Fruit fly (Drosophila melanogaster) whole organism, adult: Measurements from ENCODE around the gene CG34328.

Experiments used
- CG11617 ChIP-seq: fragments of 200-800 bp; sonication (Bioruptor generic); optimal IDR thresholded peaks from 2 replicates; lab custom pipeline; 2017; ENCODE audit warnings: mild to moderate bottlenecking, missing biosample characterization, missing genetic modification reagents, missing genetic modification characterization
- CG12768 ChIP-seq: fragments of 200-800 bp; sonication (Bioruptor generic); optimal IDR thresholded peaks from 2 replicates; lab custom pipeline; 2017; ENCODE audit warnings: missing biosample characterization, missing genetic modification characterization, mild to moderate bottlenecking, moderate library complexity, missing genetic modification reagents
- CG14711 ChIP-seq: fragments of 200-800 bp; sonication (Bioruptor generic); optimal IDR thresholded peaks from 2 replicates; lab custom pipeline; 2018; ENCODE audit warnings: missing biosample characterization, mild to moderate bottlenecking, missing genetic modification characterization, moderate library complexity
- CG1620 ChIP-seq: fragments of 200-800 bp; sonication (Bioruptor generic); optimal IDR thresholded peaks from 2 replicates; lab custom pipeline; 2016; ENCODE audit warnings: missing biosample characterization, missing genetic modification characterization
- CG33017 ChIP-seq: fragments of 200-800 bp; sonication (Bioruptor generic); optimal IDR thresholded peaks from 2 replicates; lab custom pipeline; 2018; ENCODE audit warnings: missing biosample characterization, mild to moderate bottlenecking, missing genetic modification characterization, moderate library complexity
- CG5204 ChIP-seq: fragments of 200-800 bp; sonication (Bioruptor generic); optimal IDR thresholded peaks from 2 replicates; lab custom pipeline; 2016; ENCODE audit warnings: missing biosample characterization, missing genetic modification characterization
- CG7045 ChIP-seq: fragments of 200-800 bp; sonication (Bioruptor generic); optimal IDR thresholded peaks from 2 replicates; lab custom pipeline; 2017; ENCODE audit warnings: missing biosample characterization, mild to moderate bottlenecking, missing genetic modification characterization
- CG7101 ChIP-seq: fragments of 200-800 bp; sonication (Bioruptor generic); optimal IDR thresholded peaks from 2 replicates; lab custom pipeline; 2018; ENCODE audit warnings: missing biosample characterization, mild to moderate bottlenecking, missing genetic modification characterization, moderate library complexity
- Clk ChIP-seq: fragments of 200-800 bp; sonication (Bioruptor generic); optimal IDR thresholded peaks from 2 replicates; lab custom pipeline; 2017; ENCODE audit warnings: missing biosample characterization, missing genetic modification characterization
- Crg-1 ChIP-seq: fragments of 200-800 bp; sonication (Bioruptor generic); optimal IDR thresholded peaks from 2 replicates; lab custom pipeline; 2016; ENCODE audit warnings: missing biosample characterization, missing genetic modification characterization
- Hr96 ChIP-seq: fragments of 200-800 bp; sonication (Bioruptor generic); optimal IDR thresholded peaks from 2 replicates; lab custom pipeline; 2016; ENCODE audit warnings: missing biosample characterization, missing genetic modification characterization
- Mnt ChIP-seq: fragments of 200-800 bp; sonication (Bioruptor generic); optimal IDR thresholded peaks from 2 replicates; lab custom pipeline; 2016; ENCODE audit warnings: missing biosample characterization, mild to moderate bottlenecking, missing genetic modification characterization
- bab1 ChIP-seq: fragments of 200-800 bp; sonication (Bioruptor generic); optimal IDR thresholded peaks from 3 replicates; lab custom pipeline; 2019; ENCODE audit warnings: missing biosample characterization, mild to moderate bottlenecking, missing genetic modification characterization, moderate library complexity
- cic ChIP-seq: fragments of 200-800 bp; sonication (Bioruptor generic); optimal IDR thresholded peaks from 2 replicates; lab custom pipeline; 2017; ENCODE audit warnings: missing biosample characterization, mild to moderate bottlenecking, missing genetic modification characterization, moderate library complexity
- cnc ChIP-seq, 2 experiments: fragments of >200 bp; optimal IDR thresholded peaks; 2 replicates each; lab custom pipeline; 2017
- kay ChIP-seq: fragments of 200-800 bp; sonication (Bioruptor generic); peaks from one replicate; lab custom pipeline; 2016; ENCODE audit warnings: missing biosample characterization, missing genetic modification characterization, borderline replicate concordance
- ovo ChIP-seq: fragments of 200-800 bp; sonication (Bioruptor generic); optimal IDR thresholded peaks from 2 replicates; lab custom pipeline; 2016; ENCODE audit warnings: missing biosample characterization, missing genetic modification characterization
- pad ChIP-seq: fragments of 200-800 bp; sonication (Bioruptor generic); optimal IDR thresholded peaks from 3 replicates; lab custom pipeline; 2017; ENCODE audit warnings: missing biosample characterization, missing genetic modification characterization, mild to moderate bottlenecking, moderate library complexity, missing genetic modification reagents
- tj ChIP-seq: fragments of 200-800 bp; sonication (Bioruptor generic); optimal IDR thresholded peaks from 3 replicates; lab custom pipeline; 2017; ENCODE audit warnings: missing biosample characterization, mild to moderate bottlenecking, missing genetic modification characterization, moderate library complexity
- toe ChIP-seq: fragments of 200-800 bp; sonication (Bioruptor generic); optimal IDR thresholded peaks from 2 replicates; lab custom pipeline; 2016; ENCODE audit warnings: missing biosample characterization, missing genetic modification characterization

The CG34328 gene

dm6 chrX:18364047-18364747 is 35.7 kb downstream of the CG34328 start:
- no peak for TF ChIP-seq CG7045 (GFP tag; lab: Kevin White, UChicago)
- TF ChIP-seq Hr96 (GFP tag; lab: Kevin White, UChicago): no peak
- TF ChIP-seq CG14711 (tag; lab: Kevin White, UChicago): no peak
- no peak for TF ChIP-seq kay (GFP tag; lab: Kevin White, UChicago)
- TF ChIP-seq CG5204 (GFP tag; lab: Kevin White, UChicago): no peak
- TF ChIP-seq CG1620: no peak
- no peak for TF ChIP-seq pad (GFP tag; lab: Kevin White, UChicago)
- no peak for TF ChIP-seq Crg-1 (GFP tag; lab: Kevin White, UChicago)
- TF ChIP-seq ovo: no peak
- TF ChIP-seq Mnt (GFP tag; lab: Kevin White, UChicago): no peak
- no peak for TF ChIP-seq cnc (optimal IDR thresholded peaks at IDR 0.05; lab: Kevin White, UChicago)
- no peak for TF ChIP-seq CG7101
- no peak for TF ChIP-seq CG11617 (GFP tag; lab: Kevin White, UChicago)

- TF ChIP-seq CG1620: no peak
- TF ChIP-seq ovo: no peak
- no peak for TF ChIP-seq Mnt (GFP tag; lab: Kevin White, UChicago)
- no peak for TF ChIP-seq CG33017
- no peak for TF ChIP-seq tj (GFP tag; lab: Kevin White, UChicago)
- no peak for TF ChIP-seq Hr96 (GFP tag; lab: Kevin White, UChicago)
- no peak for TF ChIP-seq toe (GFP tag; lab: Kevin White, UChicago)
- TF ChIP-seq CG7101: no peak
- TF ChIP-seq Clk: no peak
- TF ChIP-seq CG7045 (GFP tag; lab: Kevin White, UChicago): no peak
- TF ChIP-seq cnc (optimal IDR thresholded peaks at IDR 0.05; lab: Kevin White, UChicago): no peak
- no peak for TF ChIP-seq CG12768 (GFP tag; lab: Kevin White, UChicago)
- no peak for TF ChIP-seq Crg-1 (GFP tag; lab: Kevin White, UChicago)
- TF ChIP-seq bab1 (GFP tag; lab: Kevin White, UChicago): no peak
- TF ChIP-seq CG11617 (GFP tag; lab: Kevin White, UChicago): no peak
- no peak for TF ChIP-seq kay (GFP tag; lab: Kevin White, UChicago)
- TF ChIP-seq cic: no peak
- TF ChIP-seq CG5204 (GFP tag; lab: Kevin White, UChicago): no peak
Observed at dm6 chrX:18363423-18363822, 36.4 kb downstream of the CG34328 start.

- TF ChIP-seq CG33017 (no peak), kay (GFP tag; lab: Kevin White, UChicago) (no peak)
Observed at dm6 chrX:18358352-18358931, 41.4 kb downstream of the CG34328 start, which contains the start of gene CG6106. CG6106 (plus strand) TSS chrX:18358881.

- TF ChIP-seq Mnt (GFP tag; lab: Kevin White, UChicago): no peak
- TF ChIP-seq ovo: peak; percentile 54
- TF ChIP-seq pad (GFP tag; lab: Kevin White, UChicago): peak; percentile 30
- no peak for TF ChIP-seq Clk
- TF ChIP-seq CG12768 (GFP tag; lab: Kevin White, UChicago): no peak
Observed at dm6 chrX:18357756-18358182, 42.1 kb downstream of the CG34328 start.

dm6 chrX:18356141-18356600 is 43.7 kb downstream of the CG34328 start, which contains the start of gene kairos:
kairos (minus strand) TSS chrX:18356191.
- TF ChIP-seq CG1620 (no peak), Crg-1 (GFP tag; lab: Kevin White, UChicago) (no peak)

- no peak for TF ChIP-seq Hr96 (GFP tag; lab: Kevin White, UChicago)
- TF ChIP-seq cic: no peak
- TF ChIP-seq ovo: no peak
- TF ChIP-seq Crg-1 (GFP tag; lab: Kevin White, UChicago): no peak
- no peak for TF ChIP-seq CG12768 (GFP tag; lab: Kevin White, UChicago)
- no peak for TF ChIP-seq CG5204 (GFP tag; lab: Kevin White, UChicago)
- TF ChIP-seq Mnt (GFP tag; lab: Kevin White, UChicago): no peak
- no peak for TF ChIP-seq CG7101
- TF ChIP-seq CG11617 (GFP tag; lab: Kevin White, UChicago): no peak
Observed at dm6 chrX:18350609-18351008, 49.3 kb downstream of the CG34328 start.
